Fruit fly (Drosophila melanogaster): ENCODE results near the gene sinu.

Gene sinu

DNA sequence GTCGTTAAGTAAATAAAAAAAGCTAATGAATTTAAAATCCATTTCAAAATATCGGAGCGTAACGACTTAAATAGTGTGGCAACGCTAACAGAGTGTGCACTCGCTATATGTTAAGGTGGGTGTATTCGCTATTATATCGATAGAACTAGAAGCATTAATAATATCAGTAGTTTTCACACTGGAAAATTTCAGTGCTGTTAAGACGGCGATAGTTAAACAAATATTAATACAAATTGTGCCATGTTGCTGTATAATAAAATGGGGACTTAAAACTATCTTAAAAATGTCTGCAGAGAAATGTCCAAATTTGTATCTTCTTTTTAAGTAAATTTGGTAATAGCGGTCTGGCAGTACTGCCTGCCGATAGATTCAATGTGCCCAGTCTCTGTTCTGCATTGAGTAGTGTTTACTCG lies 21.9 kb upstream of the sinu start:
- peak; percentile 85 for TF ChIP-seq ey (GFP tag; optimal IDR thresholded peaks at IDR 0.05)
- peak; percentile 65 for TF ChIP-seq Hr83 (GFP tag; optimal IDR thresholded peaks at IDR 0.05; ENCODE audit: poor library complexity, severe bottlenecking)
- peak; percentile 73 for TF ChIP-seq CG9705 (GFP tag; optimal IDR thresholded peaks at IDR 0.05)
- TF ChIP-seq Hnf4 (GFP tag; optimal IDR thresholded peaks at IDR 0.05) = no peak
- TF ChIP-seq fru (GFP tag; optimal IDR thresholded peaks at IDR 0.05) = peak; percentile 81
- TF ChIP-seq GATAd (GFP tag; optimal IDR thresholded peaks at IDR 0.05) = peak; percentile 61
- peak; percentile 64 for TF ChIP-seq CG32264 (GFP tag; optimal IDR thresholded peaks at IDR 0.05)
- peak; percentile 86 for TF ChIP-seq HLH106 (tag; optimal IDR thresholded peaks at IDR 0.05)
- peak; percentile 52 for TF ChIP-seq psq (GFP tag; optimal IDR thresholded peaks at IDR 0.05)
- peak in 1 of 2 experiments; percentile 7 for TF ChIP-seq foxo (GFP tag; optimal IDR thresholded peaks at IDR 0.05)
- no peak for TF ChIP-seq Mio (GFP tag; optimal IDR thresholded peaks at IDR 0.05)
- peak; percentile 77 for TF ChIP-seq rgr (GFP tag; optimal IDR thresholded peaks at IDR 0.05)
- TF ChIP-seq sv (GFP tag; optimal IDR thresholded peaks at IDR 0.05) = peak; percentile 74
- TF ChIP-seq usp (GFP tag; optimal IDR thresholded peaks at IDR 0.05) = no peak

DNA sequence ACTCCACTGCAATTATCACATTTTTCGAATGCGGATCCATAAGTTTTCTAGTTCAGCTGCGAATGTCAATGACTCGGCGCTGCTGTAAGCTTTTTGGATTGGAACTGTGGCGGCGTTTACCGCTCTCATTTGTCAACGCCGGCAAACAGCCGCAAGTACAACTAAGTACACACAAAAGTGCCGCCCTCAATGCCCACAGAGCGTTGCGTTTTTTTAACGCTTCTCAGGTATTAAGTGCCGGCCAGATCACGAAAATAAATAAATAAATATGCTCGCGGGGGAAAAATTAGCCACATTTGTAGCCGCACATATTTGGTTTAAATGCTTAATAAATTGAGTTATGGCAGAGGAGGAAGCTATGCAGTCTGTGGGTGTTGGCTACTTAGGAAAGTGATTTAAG lies 20.1 kb upstream of the sinu start:
- no peak for TF ChIP-seq h (GFP tag; optimal IDR thresholded peaks at IDR 0.05)
- no peak for TF ChIP-seq foxo (GFP tag; optimal IDR thresholded peaks at IDR 0.05)
- TF ChIP-seq Hr83 (GFP tag; optimal IDR thresholded peaks at IDR 0.05; ENCODE audit: poor library complexity, severe bottlenecking) = no peak
- TF ChIP-seq N (GFP tag; optimal IDR thresholded peaks at IDR 0.05) = no peak
- TF ChIP-seq Dif (GFP tag; optimal IDR thresholded peaks at IDR 0.05; ENCODE audit: partially characterized antibody) = no peak
- no peak for TF ChIP-seq ey (GFP tag; optimal IDR thresholded peaks at IDR 0.05)
- TF ChIP-seq Vsx2 (GFP tag; optimal IDR thresholded peaks at IDR 0.05; ENCODE audit: partially characterized antibody) = no peak
- no peak for TF ChIP-seq woc (GFP tag; optimal IDR thresholded peaks at IDR 0.05)
- no peak for TF ChIP-seq Sp1 (GFP tag; optimal IDR thresholded peaks at IDR 0.05)
- TF ChIP-seq br (GFP tag; optimal IDR thresholded peaks at IDR 0.05) = no peak
- TF ChIP-seq brk (GFP tag; optimal IDR thresholded peaks at IDR 0.05) = no peak
- no peak for TF ChIP-seq usp (GFP tag; optimal IDR thresholded peaks at IDR 0.05)
- TF ChIP-seq tai (GFP tag; optimal IDR thresholded peaks at IDR 0.05) = no peak
- no peak for TF ChIP-seq fru (GFP tag; optimal IDR thresholded peaks at IDR 0.05)

DNA sequence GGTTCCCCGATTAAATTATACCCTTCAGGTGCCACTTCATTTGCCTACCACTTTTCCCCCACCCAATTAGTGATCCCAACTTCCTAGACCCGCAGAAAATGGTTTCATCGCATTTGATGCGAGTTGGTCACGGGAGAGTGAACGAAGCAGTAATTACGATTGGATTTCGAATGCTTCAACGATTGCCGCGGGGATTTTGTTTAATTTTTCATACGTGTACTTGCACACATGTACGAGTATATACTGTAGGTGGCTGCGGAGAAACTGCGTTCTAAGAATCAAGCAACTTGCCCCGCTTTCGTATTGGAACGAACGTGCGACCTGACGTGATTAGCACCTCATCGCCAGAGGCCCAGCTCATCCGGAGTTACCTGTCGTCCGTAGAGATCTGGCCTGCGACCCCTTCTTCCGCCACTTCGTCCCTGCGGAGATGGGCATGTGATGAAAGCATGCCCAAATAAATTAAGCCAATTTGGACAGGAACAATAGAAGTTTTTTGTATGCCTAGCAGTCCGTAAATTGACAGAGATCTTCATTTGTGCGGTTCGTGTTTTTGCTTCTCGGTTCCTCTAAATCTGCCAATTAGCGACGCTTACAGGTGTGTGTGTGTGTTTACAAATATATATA lies 19.2 kb upstream of the sinu start:
- TF ChIP-seq Rel (GFP tag; optimal IDR thresholded peaks at IDR 0.05) (no peak), Rel (tag; optimal IDR thresholded peaks at IDR 0.05) (peak; percentile 82), Dif (GFP tag; optimal IDR thresholded peaks at IDR 0.05; ENCODE audit: partially characterized antibody) (no peak)

DNA sequence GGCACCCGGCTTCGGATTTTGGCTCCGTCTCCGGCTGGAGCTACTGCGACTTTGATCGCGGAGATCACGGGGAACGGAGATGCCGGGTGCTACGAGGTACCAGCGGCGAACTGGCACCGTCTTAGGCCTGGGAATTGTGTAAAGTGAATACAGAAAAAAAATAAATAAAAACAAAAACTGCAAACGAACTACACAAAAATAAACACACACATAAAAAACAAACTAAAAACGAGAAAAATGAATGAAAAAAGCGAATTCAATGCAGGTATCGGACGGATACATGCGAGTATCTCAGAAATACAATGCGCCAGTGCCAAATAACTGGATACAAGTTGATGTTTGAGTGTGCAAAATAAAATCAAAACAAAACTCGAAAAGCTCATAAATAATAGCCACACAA lies 18.4 kb upstream of the sinu start:
- TF ChIP-seq Sp1 (GFP tag; optimal IDR thresholded peaks at IDR 0.05) = peak; percentile 20
- TF ChIP-seq fru (GFP tag; optimal IDR thresholded peaks at IDR 0.05) = peak; percentile 5
- no peak for TF ChIP-seq tai (GFP tag; optimal IDR thresholded peaks at IDR 0.05)
- no peak for TF ChIP-seq Hr78 (GFP tag; optimal IDR thresholded peaks at IDR 0.05)

DNA sequence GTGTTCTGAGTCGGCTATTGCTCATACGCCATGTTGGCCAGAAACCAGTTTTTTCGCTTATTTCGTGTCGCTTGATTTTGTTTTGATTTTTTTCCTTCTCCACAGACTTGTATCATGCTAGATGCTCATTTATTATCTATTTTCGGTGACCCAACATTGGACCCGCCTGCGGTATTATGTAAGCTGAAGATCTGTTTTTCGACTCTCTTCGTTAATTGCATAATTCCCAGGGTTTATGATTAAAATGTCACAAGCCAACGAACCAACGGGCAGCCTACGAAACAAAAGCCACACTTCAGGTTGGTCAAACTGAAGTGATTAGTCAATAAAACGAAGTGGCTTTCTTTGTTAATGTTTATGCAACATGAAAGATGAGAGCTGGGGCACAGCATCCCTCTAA lies 17.2 kb upstream of the sinu start:
- TF ChIP-seq Abd-B (GFP tag; optimal IDR thresholded peaks at IDR 0.05) (no peak), Hnf4 (GFP tag; optimal IDR thresholded peaks at IDR 0.05) (no peak), Rel (GFP tag; optimal IDR thresholded peaks at IDR 0.05) (no peak), Rel (tag; optimal IDR thresholded peaks at IDR 0.05) (no peak), ey (GFP tag; optimal IDR thresholded peaks at IDR 0.05) (no peak), Sp1 (GFP tag; optimal IDR thresholded peaks at IDR 0.05) (no peak), CG32264 (GFP tag; optimal IDR thresholded peaks at IDR 0.05) (no peak), N (GFP tag; optimal IDR thresholded peaks at IDR 0.05) (no peak), Jra (GFP tag; optimal IDR thresholded peaks at IDR 0.05) (no peak), Mio (GFP tag; optimal IDR thresholded peaks at IDR 0.05) (no peak), pan (optimal IDR thresholded peaks at IDR 0.05) (no peak), psq (GFP tag; optimal IDR thresholded peaks at IDR 0.05) (no peak), Dif (GFP tag; optimal IDR thresholded peaks at IDR 0.05; ENCODE audit: partially characterized antibody) (no peak), OdsH (GFP tag; optimal IDR thresholded peaks at IDR 0.05) (no peak), fru (GFP tag; optimal IDR thresholded peaks at IDR 0.05) (no peak), HLH106 (tag; optimal IDR thresholded peaks at IDR 0.05) (no peak), GATAd (GFP tag; optimal IDR thresholded peaks at IDR 0.05) (no peak), br (GFP tag; optimal IDR thresholded peaks at IDR 0.05) (no peak), Dfd (GFP tag; optimal IDR thresholded peaks at IDR 0.05) (no peak), sage (GFP tag; optimal IDR thresholded peaks at IDR 0.05) (no peak)

Measured in whole organism, wandering third instar larva.